Fruit fly (Drosophila melanogaster) whole organism, embryonic: ENCODE results near the gene Rab9D.

Source experiments
- Adf1 ChIP-seq: fragments of 200-800 bp; sonication (Bioruptor generic); IDR thresholded peaks from 2 replicates; pipeline ENCODE4 v1.3.6; 2022; ENCODE audit warnings: missing biosample characterization, missing genetic modification characterization
- B-H1 ChIP-seq: fragments of 200-800 bp; sonication (Bioruptor generic); IDR thresholded peaks from 3 replicates; pipeline ENCODE4 v1.3.6; 2022; ENCODE audit warnings: missing biosample characterization, missing genetic modification characterization
- BEAF-32 ChIP-seq: fragments of 200-800 bp; sonication (Bioruptor generic); optimal IDR thresholded peaks from 3 replicates; lab custom pipeline; 2017; ENCODE audit warnings: missing biosample characterization, missing genetic modification characterization, mild to moderate bottlenecking, moderate library complexity, missing genetic modification reagents
- Bdp1 ChIP-seq: fragments of 200-800 bp; sonication (Bioruptor generic); optimal IDR thresholded peaks from 3 replicates; lab custom pipeline; 2016; ENCODE audit warnings: missing biosample characterization, missing genetic modification characterization
- CG1024 ChIP-seq: fragments of 200-800 bp; sonication (Bioruptor generic); IDR thresholded peaks from 2 replicates; pipeline ENCODE4 v1.3.6; 2022; ENCODE audit warnings: missing biosample characterization, missing genetic modification characterization
- CG10267 ChIP-seq: fragments of 200-800 bp; sonication (Bioruptor generic); optimal IDR thresholded peaks from 2 replicates; lab custom pipeline; 2018; ENCODE audit warnings: missing biosample characterization, mild to moderate bottlenecking, missing genetic modification characterization, moderate library complexity
- CG10959 ChIP-seq: fragments of 200-800 bp; sonication (Bioruptor generic); IDR thresholded peaks from 2 replicates; pipeline ENCODE4 v1.3.6; 2022; ENCODE audit warnings: missing biosample characterization, missing genetic modification characterization
- CG12659 ChIP-seq: fragments of 200-800 bp; sonication (Bioruptor generic); optimal IDR thresholded peaks from 3 replicates; lab custom pipeline; 2017; ENCODE audit warnings: mild to moderate bottlenecking, missing biosample characterization, missing genetic modification reagents, missing genetic modification characterization
- CG12769 ChIP-seq: fragments of 200-800 bp; sonication (Bioruptor generic); optimal IDR thresholded peaks from 2 replicates; lab custom pipeline; 2019; ENCODE audit warnings: missing biosample characterization, mild to moderate bottlenecking, missing genetic modification characterization, moderate library complexity
- CG15073 ChIP-seq: fragments of 200-800 bp; sonication (Bioruptor generic); optimal IDR thresholded peaks from 2 replicates; lab custom pipeline; 2016; ENCODE audit warnings: missing biosample characterization, missing genetic modification characterization
- CG1647 ChIP-seq: fragments of 200-800 bp; sonication (Bioruptor generic); optimal IDR thresholded peaks from 3 replicates; lab custom pipeline; 2016; ENCODE audit warnings: missing biosample characterization, missing genetic modification characterization
- CG17186 ChIP-seq: fragments of 200-800 bp; sonication (Bioruptor generic); optimal IDR thresholded peaks from 3 replicates; lab custom pipeline; 2017; ENCODE audit warnings: missing biosample characterization, missing genetic modification reagents, missing genetic modification characterization
- CG1832 ChIP-seq: fragments of 200-800 bp; sonication (Bioruptor generic); optimal IDR thresholded peaks from 2 replicates; lab custom pipeline; 2017; ENCODE audit warnings: missing biosample characterization, mild to moderate bottlenecking, missing genetic modification characterization, inconsistent platforms
- CG2712 ChIP-seq: fragments of 200-800 bp; optimal IDR thresholded peaks from 3 replicates; lab custom pipeline; 2019; ENCODE audit warnings: missing biosample characterization, mild to moderate bottlenecking, missing genetic modification characterization, moderate library complexity
- CG2889 ChIP-seq: fragments of 200-800 bp; sonication (Bioruptor generic); IDR thresholded peaks from 3 replicates; pipeline ENCODE4 v1.3.6; 2022; ENCODE audit warnings: missing biosample characterization, missing genetic modification characterization
- CG3163 ChIP-seq: fragments of 200-800 bp; sonication (Bioruptor generic); optimal IDR thresholded peaks from 3 replicates; lab custom pipeline; 2016; ENCODE audit warnings: missing biosample characterization, missing genetic modification characterization
- CG32532 ChIP-seq: fragments of 200-800 bp; sonication (Bioruptor generic); IDR thresholded peaks from 2 replicates; pipeline ENCODE4 v1.3.6; 2022; ENCODE audit warnings: missing biosample characterization, missing genetic modification characterization
- CG3407 ChIP-seq: fragments of 200-800 bp; sonication (Bioruptor generic); optimal IDR thresholded peaks from 2 replicates; lab custom pipeline; 2018; ENCODE audit warnings: missing biosample characterization, mild to moderate bottlenecking, missing genetic modification characterization
- CG4424 ChIP-seq: fragments of 200-800 bp; sonication (Bioruptor generic); optimal IDR thresholded peaks from 3 replicates; lab custom pipeline; 2016; ENCODE audit warnings: missing biosample characterization, missing genetic modification characterization
- CG4854 ChIP-seq: fragments of 200-800 bp; sonication (Bioruptor generic); optimal IDR thresholded peaks from 2 replicates; lab custom pipeline; 2016; ENCODE audit warnings: missing biosample characterization, missing genetic modification characterization, inconsistent platforms
- CG6254 ChIP-seq: fragments of 200-800 bp; sonication (Bioruptor generic); optimal IDR thresholded peaks from 3 replicates; lab custom pipeline; 2017; ENCODE audit warnings: mild to moderate bottlenecking, missing biosample characterization, missing genetic modification reagents, missing genetic modification characterization
- CG6765 ChIP-seq: fragments of 200-800 bp; sonication (Bioruptor generic); optimal IDR thresholded peaks from 3 replicates; lab custom pipeline; 2017; ENCODE audit warnings: missing biosample characterization, mild to moderate bottlenecking, missing genetic modification characterization
- CTCF ChIP-seq: fragments of 200-800 bp; sonication (Bioruptor generic); optimal IDR thresholded peaks from 2 replicates; lab custom pipeline; 2017; ENCODE audit warnings: missing biosample characterization, mild to moderate bottlenecking, missing genetic modification characterization, moderate library complexity
- Dbx ChIP-seq: fragments of 200-800 bp; sonication (Bioruptor generic); IDR thresholded peaks from 3 replicates; pipeline ENCODE4 v1.3.6; 2022; ENCODE audit warnings: missing biosample characterization, missing genetic modification characterization
- Dek ChIP-seq: fragments of 200-800 bp; sonication (Bioruptor generic); optimal IDR thresholded peaks from 3 replicates; lab custom pipeline; 2019; ENCODE audit warnings: missing biosample characterization, mild to moderate bottlenecking, missing genetic modification characterization, moderate library complexity
- Eip74EF ChIP-seq, 2 experiments: fragments of 200-800 bp in 1 of 2; fragments of >200 bp in 1 of 2; sonication (Bioruptor generic) in 1 of 2; optimal IDR thresholded peaks; 2 replicates each; lab custom pipeline; 2017 to 2019; ENCODE audit warnings: missing biosample characterization in 2 of 2, missing genetic modification characterization in 2 of 2, mild to moderate bottlenecking in 1 of 2, moderate library complexity in 1 of 2
- HmgZ ChIP-seq: fragments of 200-800 bp; sonication (Bioruptor generic); optimal IDR thresholded peaks from 2 replicates; lab custom pipeline; 2018; ENCODE audit warnings: missing biosample characterization, mild to moderate bottlenecking, missing genetic modification characterization
- Hr39 ChIP-seq: fragments of >200 bp; optimal IDR thresholded peaks from 2 replicates; lab custom pipeline; 2017
- MESR4 ChIP-seq: fragments of 200-800 bp; sonication (Bioruptor generic); optimal IDR thresholded peaks from 2 replicates; lab custom pipeline; 2018; ENCODE audit warnings: missing biosample characterization, mild to moderate bottlenecking, missing genetic modification characterization, moderate library complexity
- Pdp1 ChIP-seq, 2 experiments: fragments of 200-800 bp; sonication (Bioruptor generic); optimal IDR thresholded peaks; 3 replicates each; lab custom pipeline; 2016; ENCODE audit warnings: missing biosample characterization in 2 of 2, missing genetic modification characterization in 2 of 2, mild to moderate bottlenecking in 1 of 2, moderate library complexity in 1 of 2
- Scr ChIP-seq: fragments of 200-800 bp; sonication (Bioruptor generic); IDR thresholded peaks from 2 replicates; pipeline ENCODE4 v1.3.6; 2022; ENCODE audit warnings: missing biosample characterization, missing genetic modification characterization; ENCODE audit not compliant: partially characterized antibody
- abd-A ChIP-seq: fragments of 200-800 bp; sonication (Bioruptor generic); optimal IDR thresholded peaks from 3 replicates; lab custom pipeline; 2019; ENCODE audit warnings: missing biosample characterization, mild to moderate bottlenecking, missing genetic modification characterization, moderate library complexity
- ac ChIP-seq: fragments of 200-800 bp; sonication (Bioruptor generic); optimal IDR thresholded peaks from 3 replicates; lab custom pipeline; 2017; ENCODE audit warnings: missing biosample characterization, mild to moderate bottlenecking, missing genetic modification characterization
- aop ChIP-seq: fragments of 200-800 bp; sonication (Bioruptor generic); IDR thresholded peaks from 2 replicates; pipeline ENCODE4 v1.3.6; 2022; ENCODE audit warnings: missing biosample characterization, missing genetic modification characterization
- crol ChIP-seq: fragments of 200-800 bp; sonication (Bioruptor generic); IDR thresholded peaks from 2 replicates; pipeline ENCODE4 v1.3.6; 2022; ENCODE audit warnings: missing biosample characterization, missing genetic modification characterization
- fd102C ChIP-seq: fragments of 200-800 bp; sonication (Bioruptor generic); optimal IDR thresholded peaks from 2 replicates; lab custom pipeline; 2018; ENCODE audit warnings: missing biosample characterization, mild to moderate bottlenecking, missing genetic modification characterization, moderate library complexity
- grn ChIP-seq: fragments of 200-800 bp; sonication (Bioruptor generic); optimal IDR thresholded peaks from 3 replicates; lab custom pipeline; 2017; ENCODE audit warnings: missing biosample characterization, missing genetic modification characterization
- hbn ChIP-seq: fragments of 200-800 bp; sonication (Bioruptor generic); IDR thresholded peaks from 2 replicates; pipeline ENCODE4 v1.3.6; 2022; ENCODE audit warnings: missing biosample characterization, missing genetic modification characterization; ENCODE audit not compliant: partially characterized antibody
- her ChIP-seq: fragments of 200-800 bp; sonication (Bioruptor generic); optimal IDR thresholded peaks from 2 replicates; lab custom pipeline; 2016; ENCODE audit warnings: missing biosample characterization, missing genetic modification characterization
- mld ChIP-seq: fragments of 200-800 bp; sonication (Bioruptor generic); IDR thresholded peaks from 3 replicates; pipeline ENCODE4 v1.3.6; 2022; ENCODE audit warnings: missing biosample characterization, missing genetic modification characterization; ENCODE audit not compliant: partially characterized antibody
- peb ChIP-seq: fragments of 200-800 bp; sonication (Bioruptor generic); IDR thresholded peaks from 2 replicates; pipeline ENCODE4 v1.3.6; 2022; ENCODE audit warnings: missing biosample characterization, missing genetic modification characterization
- pita ChIP-seq: fragments of 200-800 bp; sonication (Bioruptor generic); optimal IDR thresholded peaks from 2 replicates; lab custom pipeline; 2017; ENCODE audit warnings: missing biosample characterization, mild to moderate bottlenecking, missing genetic modification characterization
- so ChIP-seq: fragments of 200-800 bp; sonication (Bioruptor generic); IDR thresholded peaks from 3 replicates; pipeline ENCODE4 v1.3.6; 2022; ENCODE audit warnings: missing biosample characterization, missing genetic modification characterization
- stwl ChIP-seq: fragments of 200-800 bp; sonication (Bioruptor generic); optimal IDR thresholded peaks from 3 replicates; lab custom pipeline; 2018; ENCODE audit warnings: missing biosample characterization, mild to moderate bottlenecking, missing genetic modification characterization, moderate library complexity
- tap ChIP-seq: fragments of 200-800 bp; optimal IDR thresholded peaks from 3 replicates; lab custom pipeline; 2019; ENCODE audit warnings: missing biosample characterization, mild to moderate bottlenecking, missing genetic modification characterization, moderate library complexity
- unc-4 ChIP-seq: fragments of 200-800 bp; sonication (Bioruptor generic); IDR thresholded peaks from 2 replicates; pipeline ENCODE4 v1.3.6; 2022; ENCODE audit warnings: missing biosample characterization, missing genetic modification characterization; ENCODE audit not compliant: partially characterized antibody
- usp ChIP-seq: fragments of >200 bp; optimal IDR thresholded peaks from 2 replicates; lab custom pipeline; 2017; ENCODE audit warnings: missing biosample characterization, missing genetic modification characterization
- zf30C ChIP-seq: fragments of 200-800 bp; sonication (Bioruptor generic); optimal IDR thresholded peaks from 3 replicates; lab custom pipeline; 2018; ENCODE audit warnings: missing biosample characterization, mild to moderate bottlenecking, missing genetic modification characterization

The Rab9D gene

dm6 chrX:10588789-10589188, at the start of gene Rab9D:
Gene Rab9D (plus strand): TSS chrX:10589089.
- TF ChIP-seq CG2712 (tag; lab: Kevin White, UChicago), result no peak
- no peak for TF ChIP-seq Scr

- TF ChIP-seq usp (GFP tag; lab: Kevin White, UChicago) (no peak), aop (GFP tag; lab: Robert Waterston, UW) (no peak), abd-A (tag; lab: Kevin White, UChicago) (peak; percentile 56), HmgZ (no peak), CG15073 (no peak), CG3407 (GFP tag; lab: Kevin White, UChicago) (peak; percentile 98), peb (no peak)
- TF ChIP-seq, all 482 proteins: peak for 2
These were observed 48.4 kb upstream of the Rab9D start for dm6 chrX:10540463-10540862.

- TF ChIP-seq CG1647 (GFP tag; lab: Kevin White, UChicago) (peak; percentile 3), CTCF (GFP tag; lab: Kevin White, UChicago) (peak; percentile 20), tap (tag; lab: Kevin White, UChicago) (peak; percentile 55), stwl (no peak), Eip74EF (GFP tag; optimal IDR thresholded peaks at IDR 0.05; lab: Kevin White, UChicago) (peak in 1 of 2 experiments; percentile 58), mld (GFP tag; lab: Robert Waterston, UW) (no peak), CG2889 (GFP tag; lab: Robert Waterston, UW) (0 out of 3 replicates have a peak, but pooled peaks have one; percentile 28), CG6254 (peak; percentile 11), CG17186 (GFP tag; lab: Kevin White, UChicago) (no peak), Dek (tag; lab: Kevin White, UChicago) (no peak), CG1024 (peak; percentile 32; the same call in 1 of the 2 replicates), grn (GFP tag; lab: Kevin White, UChicago) (peak; percentile 84), fd102C (GFP tag; lab: Kevin White, UChicago) (no peak), CG10959 (GFP tag; lab: Robert Waterston, UW) (peak; percentile 57; the same call in 1 of the 2 replicates), so (GFP tag; lab: Robert Waterston, UW) (no peak), ac (no peak), CG32532 (GFP tag; lab: Robert Waterston, UW) (no peak), peb (peak; percentile 36; the same call in 1 of the 2 replicates), CG4424 (peak; percentile 73), crol (GFP tag; lab: Robert Waterston, UW) (no peak), CG1832 (GFP tag; lab: Kevin White, UChicago) (no peak), unc-4 (GFP tag; lab: Robert Waterston, UW) (no peak), CG12769 (tag; lab: Kevin White, UChicago) (no peak), Adf1 (no peak), pita (GFP tag; lab: Kevin White, UChicago) (no peak), zf30C (GFP tag; lab: Kevin White, UChicago) (peak; percentile 30), B-H1 (peak; percentile 62), CG10267 (tag; lab: Kevin White, UChicago) (peak; percentile 58), CG12659 (peak; percentile 33), Pdp1 (GFP tag; optimal IDR thresholded peaks at IDR 0.05; lab: Kevin White, UChicago) (peak in 1 of 2 experiments; percentile 63), hbn (GFP tag; lab: Robert Waterston, UW) (no peak), CG3163 (GFP tag; lab: Kevin White, UChicago) (no peak), CG6765 (GFP tag; lab: Kevin White, UChicago) (no peak), Bdp1 (GFP tag; lab: Kevin White, UChicago) (peak; percentile 14), her (GFP tag; lab: Kevin White, UChicago) (no peak), BEAF-32 (GFP tag; lab: Kevin White, UChicago) (no peak), Dbx (GFP tag; lab: Robert Waterston, UW) (no peak), Hr39 (lab: Kevin White, UChicago) (no peak), CG4854 (GFP tag; lab: Kevin White, UChicago) (peak; percentile 13), MESR4 (no peak)
These were observed 45.6 kb upstream of the Rab9D start for dm6 chrX:10543303-10543702.
